Fruit fly (Drosophila melanogaster) whole organism, pupa: Measurements from ENCODE around the gene uncNacbeta.

Experiments used
- CG10348 ChIP-seq: fragments of 200-800 bp; sonication (Bioruptor generic); IDR thresholded peaks from 2 replicates; pipeline ENCODE4 v1.3.6; 2022; ENCODE audit warnings: missing biosample characterization, missing genetic modification characterization
- CG12605 ChIP-seq: fragments of 200-800 bp; sonication (Bioruptor generic); IDR thresholded peaks from 2 replicates; pipeline ENCODE4 v1.3.6; 2022; ENCODE audit warnings: missing biosample characterization, missing genetic modification characterization
- CG32121 ChIP-seq: fragments of 200-800 bp; sonication (Bioruptor generic); IDR thresholded peaks from 2 replicates; pipeline ENCODE4 v1.3.6; 2022; ENCODE audit warnings: missing biosample characterization, missing genetic modification characterization
- CG9948 ChIP-seq: fragments of 200-800 bp; sonication (Bioruptor generic); optimal IDR thresholded peaks from 2 replicates; lab custom pipeline; 2018; ENCODE audit warnings: missing biosample characterization, mild to moderate bottlenecking, missing genetic modification characterization, moderate library complexity
- EcR ChIP-seq: fragments of 200-800 bp; sonication (Bioruptor generic); optimal IDR thresholded peaks from 3 replicates; lab custom pipeline; 2019; ENCODE audit warnings: missing biosample characterization, missing genetic modification characterization, mild to moderate bottlenecking, moderate library complexity, missing genetic modification reagents
- Pif1A ChIP-seq: fragments of 200-800 bp; sonication (Bioruptor generic); optimal IDR thresholded peaks from 3 replicates; lab custom pipeline; 2016; ENCODE audit warnings: missing biosample characterization, missing genetic modification characterization

DNA sequence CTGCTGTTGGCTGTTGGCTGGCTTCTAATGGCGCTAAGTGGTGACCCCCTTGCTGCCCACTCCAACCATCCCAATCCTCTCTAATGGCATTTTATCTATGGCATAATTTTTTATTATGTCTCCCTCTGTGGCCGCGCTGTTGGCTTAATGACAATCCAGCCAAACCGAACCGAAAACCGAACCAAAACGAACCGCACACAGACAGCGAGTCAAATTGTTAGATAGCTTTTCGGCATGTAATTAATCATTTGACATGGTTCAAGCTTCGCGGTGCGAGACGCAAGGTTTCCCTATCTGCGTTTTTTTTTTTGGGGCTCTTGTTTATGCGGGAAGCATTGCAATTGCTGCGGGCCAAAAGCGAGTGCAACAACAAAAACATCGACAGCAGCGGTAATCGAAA is 35.9 kb downstream of the uncNacbeta start:
- TF ChIP-seq CG10348, result no peak
- TF ChIP-seq Pif1A (GFP tag; lab: Kevin White, UChicago), result no peak
- TF ChIP-seq CG32121 (GFP tag; lab: Robert Waterston, UW), result no peak
- no peak for TF ChIP-seq EcR
- no peak for TF ChIP-seq CG12605 (GFP tag; lab: Robert Waterston, UW)
- TF ChIP-seq CG9948 (tag; lab: Kevin White, UChicago), result no peak
